Fruit fly (Drosophila melanogaster) whole organism, embryonic: ENCODE results near the gene Epp.

ENCODE experiments used
- Asciz ChIP-seq: fragments of 200-800 bp; sonication (Bioruptor generic); optimal IDR thresholded peaks from 2 replicates; lab custom pipeline; 2017; ENCODE audit warnings: missing biosample characterization, mild to moderate bottlenecking, missing genetic modification characterization, missing genetic modification reagents
- Atf-2 ChIP-seq: fragments of 200-800 bp; sonication (Bioruptor generic); optimal IDR thresholded peaks from 2 replicates; lab custom pipeline; 2016; ENCODE audit warnings: missing biosample characterization, missing genetic modification characterization
- B-H2 ChIP-seq: fragments of 200-800 bp; sonication (Bioruptor generic); optimal IDR thresholded peaks from 2 replicates; lab custom pipeline; 2018; ENCODE audit warnings: missing biosample characterization, mild to moderate bottlenecking, missing genetic modification characterization
- BEAF-32 ChIP-seq: fragments of 200-800 bp; sonication (Bioruptor generic); optimal IDR thresholded peaks from 3 replicates; lab custom pipeline; 2017; ENCODE audit warnings: missing biosample characterization, missing genetic modification characterization, mild to moderate bottlenecking, moderate library complexity, missing genetic modification reagents
- Bteb2 ChIP-seq: fragments of 200-800 bp; sonication (Bioruptor generic); optimal IDR thresholded peaks from 2 replicates; lab custom pipeline; 2016; ENCODE audit warnings: missing biosample characterization, missing genetic modification characterization
- C15 ChIP-seq: fragments of 200-800 bp; sonication (Bioruptor generic); IDR thresholded peaks from 3 replicates; pipeline ENCODE4 v1.3.6; 2022; ENCODE audit warnings: missing biosample characterization, missing genetic modification characterization
- CG10267 ChIP-seq: fragments of 200-800 bp; sonication (Bioruptor generic); optimal IDR thresholded peaks from 2 replicates; lab custom pipeline; 2018; ENCODE audit warnings: missing biosample characterization, mild to moderate bottlenecking, missing genetic modification characterization, moderate library complexity
- CG10274 ChIP-seq: fragments of 200-800 bp; sonication (Bioruptor generic); optimal IDR thresholded peaks from 3 replicates; lab custom pipeline; 2017; ENCODE audit warnings: missing biosample characterization, mild to moderate bottlenecking, missing genetic modification characterization
- CG11398 ChIP-seq: fragments of 200-800 bp; sonication (Bioruptor generic); optimal IDR thresholded peaks from 2 replicates; lab custom pipeline; 2016; ENCODE audit warnings: missing biosample characterization, missing genetic modification characterization
- CG11560 ChIP-seq: fragments of 200-800 bp; sonication (Bioruptor generic); IDR thresholded peaks from 3 replicates; pipeline ENCODE4 v1.3.6; 2022; ENCODE audit warnings: missing biosample characterization, missing genetic modification characterization
- CG12391 ChIP-seq: fragments of 200-800 bp; sonication (Bioruptor generic); optimal IDR thresholded peaks from 3 replicates; lab custom pipeline; 2018; ENCODE audit warnings: missing biosample characterization, mild to moderate bottlenecking, missing genetic modification characterization, moderate library complexity
- CG12744 ChIP-seq: fragments of 200-800 bp; sonication (Bioruptor generic); optimal IDR thresholded peaks from 2 replicates; lab custom pipeline; 2016; ENCODE audit warnings: missing biosample characterization, missing genetic modification characterization
- CG12769 ChIP-seq: fragments of 200-800 bp; sonication (Bioruptor generic); optimal IDR thresholded peaks from 2 replicates; lab custom pipeline; 2019; ENCODE audit warnings: missing biosample characterization, mild to moderate bottlenecking, missing genetic modification characterization, moderate library complexity
- CG12942 ChIP-seq: fragments of 200-800 bp; sonication (Bioruptor generic); optimal IDR thresholded peaks from 3 replicates; lab custom pipeline; 2016; ENCODE audit warnings: missing biosample characterization, missing genetic modification characterization
- CG14667 ChIP-seq: fragments of 200-800 bp; sonication (Bioruptor generic); IDR thresholded peaks from 2 replicates; pipeline ENCODE4 v1.3.6; 2022; ENCODE audit warnings: missing biosample characterization, missing genetic modification characterization
- CG14860 ChIP-seq: fragments of 200-800 bp; sonication (Bioruptor generic); IDR thresholded peaks from 3 replicates; pipeline ENCODE4 v1.3.6; 2022; ENCODE audit warnings: missing biosample characterization, missing genetic modification characterization; ENCODE audit not compliant: partially characterized antibody
- CG1529 ChIP-seq: fragments of 200-800 bp; sonication (Bioruptor generic); optimal IDR thresholded peaks from 3 replicates; lab custom pipeline; 2018; ENCODE audit warnings: missing biosample characterization, missing genetic modification characterization
- CG18262 ChIP-seq: fragments of 200-800 bp; optimal IDR thresholded peaks from 3 replicates; lab custom pipeline; 2019; ENCODE audit warnings: missing biosample characterization, mild to moderate bottlenecking, missing genetic modification characterization, moderate library complexity
- CG2202 ChIP-seq: fragments of 200-800 bp; sonication (Bioruptor generic); optimal IDR thresholded peaks from 2 replicates; lab custom pipeline; 2018; ENCODE audit warnings: missing biosample characterization, mild to moderate bottlenecking, missing genetic modification characterization
- CG2712 ChIP-seq: fragments of 200-800 bp; optimal IDR thresholded peaks from 3 replicates; lab custom pipeline; 2019; ENCODE audit warnings: missing biosample characterization, mild to moderate bottlenecking, missing genetic modification characterization, moderate library complexity
- CG30020 ChIP-seq: fragments of 200-800 bp; optimal IDR thresholded peaks from 2 replicates; lab custom pipeline; 2019; ENCODE audit warnings: missing biosample characterization, mild to moderate bottlenecking, missing genetic modification characterization, moderate library complexity
- CG3281 ChIP-seq: fragments of 200-800 bp; sonication (Bioruptor generic); optimal IDR thresholded peaks from 3 replicates; lab custom pipeline; 2017; ENCODE audit warnings: missing biosample characterization, mild to moderate bottlenecking, missing genetic modification characterization
- CG3995 ChIP-seq: fragments of 200-800 bp; sonication (Bioruptor generic); optimal IDR thresholded peaks from 3 replicates; lab custom pipeline; 2016; ENCODE audit warnings: missing biosample characterization, missing genetic modification characterization
- CG4328 ChIP-seq: fragments of 200-800 bp; sonication (Bioruptor generic); optimal IDR thresholded peaks from 3 replicates; lab custom pipeline; 2017; ENCODE audit warnings: missing biosample characterization, missing genetic modification reagents, missing genetic modification characterization
- CG4404 ChIP-seq: fragments of 200-800 bp; sonication (Bioruptor generic); IDR thresholded peaks from 2 replicates; pipeline ENCODE4 v1.3.6; 2022; ENCODE audit warnings: missing biosample characterization, missing genetic modification characterization
- CG4730 ChIP-seq: fragments of 200-800 bp; sonication (Bioruptor generic); IDR thresholded peaks from 2 replicates; pipeline ENCODE4 v1.3.6; 2022; ENCODE audit warnings: missing biosample characterization, missing genetic modification characterization
- CG5180 ChIP-seq: fragments of 200-800 bp; sonication (Bioruptor generic); optimal IDR thresholded peaks from 3 replicates; lab custom pipeline; 2017; ENCODE audit warnings: missing biosample characterization, missing genetic modification characterization, mild to moderate bottlenecking, moderate library complexity, missing genetic modification reagents
- CG7271 ChIP-seq: fragments of 200-800 bp; sonication (Bioruptor generic); optimal IDR thresholded peaks from 2 replicates; lab custom pipeline; 2018; ENCODE audit warnings: missing biosample characterization, mild to moderate bottlenecking, missing genetic modification characterization, moderate library complexity
- CG8478 ChIP-seq: fragments of >200 bp; optimal IDR thresholded peaks from 2 replicates; lab custom pipeline; 2018
- CG8944 ChIP-seq: fragments of 200-800 bp; sonication (Bioruptor generic); optimal IDR thresholded peaks from 3 replicates; lab custom pipeline; 2016; ENCODE audit warnings: missing biosample characterization, missing genetic modification characterization
- CG9727 ChIP-seq: fragments of 200-800 bp; sonication (Bioruptor generic); optimal IDR thresholded peaks from 3 replicates; lab custom pipeline; 2017; ENCODE audit warnings: missing biosample characterization, mild to moderate bottlenecking, missing genetic modification characterization
- Dek ChIP-seq: fragments of 200-800 bp; sonication (Bioruptor generic); optimal IDR thresholded peaks from 3 replicates; lab custom pipeline; 2019; ENCODE audit warnings: missing biosample characterization, mild to moderate bottlenecking, missing genetic modification characterization, moderate library complexity
- Drgx ChIP-seq: fragments of 200-800 bp; sonication (Bioruptor generic); IDR thresholded peaks from 2 replicates; pipeline ENCODE4 v1.3.6; 2022; ENCODE audit warnings: missing biosample characterization, missing genetic modification characterization
- Hr39 ChIP-seq: fragments of >200 bp; optimal IDR thresholded peaks from 2 replicates; lab custom pipeline; 2017
- MESR4 ChIP-seq: fragments of 200-800 bp; sonication (Bioruptor generic); optimal IDR thresholded peaks from 2 replicates; lab custom pipeline; 2018; ENCODE audit warnings: missing biosample characterization, mild to moderate bottlenecking, missing genetic modification characterization, moderate library complexity
- NK7.1 ChIP-seq: fragments of 200-800 bp; sonication (Bioruptor generic); optimal IDR thresholded peaks from 3 replicates; lab custom pipeline; 2016; ENCODE audit warnings: missing biosample characterization, missing genetic modification characterization
- ap ChIP-seq: fragments of 200-800 bp; sonication (Bioruptor generic); IDR thresholded peaks from 2 replicates; pipeline ENCODE4 v1.3.6; 2022; ENCODE audit warnings: missing biosample characterization, missing genetic modification characterization
- ase ChIP-seq: fragments of 200-800 bp; sonication (Bioruptor generic); IDR thresholded peaks from 3 replicates; pipeline ENCODE4 v1.3.6; 2022; ENCODE audit warnings: missing biosample characterization, missing genetic modification characterization
- cg ChIP-seq: fragments of 200-800 bp; sonication (Bioruptor generic); optimal IDR thresholded peaks from 3 replicates; lab custom pipeline; 2019; ENCODE audit warnings: missing biosample characterization, mild to moderate bottlenecking, missing genetic modification characterization, moderate library complexity
- da ChIP-seq: fragments of 200-800 bp; sonication (Bioruptor generic); optimal IDR thresholded peaks from 2 replicates; lab custom pipeline; 2016; ENCODE audit warnings: missing biosample characterization, missing genetic modification characterization
- dpn ChIP-seq, 2 experiments: fragments of 200-800 bp; sonication (Bioruptor generic); optimal IDR thresholded peaks; 3 replicates each; lab custom pipeline; 2016; ENCODE audit warnings: missing biosample characterization in 2 of 2, missing genetic modification characterization in 2 of 2
- en ChIP-seq: fragments of 200-800 bp; sonication (Bioruptor generic); optimal IDR thresholded peaks from 2 replicates; lab custom pipeline; 2016; ENCODE audit warnings: missing biosample characterization, missing genetic modification characterization
- gem ChIP-seq: fragments of 200-800 bp; sonication (Bioruptor generic); optimal IDR thresholded peaks from 2 replicates; lab custom pipeline; 2019; ENCODE audit warnings: missing biosample characterization, mild to moderate bottlenecking, missing genetic modification characterization, moderate library complexity
- gsb-n ChIP-seq: fragments of 200-800 bp; sonication (Bioruptor generic); optimal IDR thresholded peaks from 3 replicates; lab custom pipeline; 2018; ENCODE audit warnings: missing biosample characterization, mild to moderate bottlenecking, missing genetic modification characterization
- kni ChIP-seq: fragments of 200-800 bp; sonication (Bioruptor generic); optimal IDR thresholded peaks from 3 replicates; lab custom pipeline; 2017; ENCODE audit warnings: mild to moderate bottlenecking, missing biosample characterization, missing genetic modification reagents, missing genetic modification characterization
- lab ChIP-seq: fragments of 200-800 bp; sonication (Bioruptor generic); optimal IDR thresholded peaks from 3 replicates; lab custom pipeline; 2017; ENCODE audit warnings: missing biosample characterization, missing genetic modification characterization, mild to moderate bottlenecking, moderate library complexity, missing genetic modification reagents
- lilli ChIP-seq: fragments of 200-800 bp; sonication (Bioruptor generic); optimal IDR thresholded peaks from 3 replicates; lab custom pipeline; 2016; ENCODE audit warnings: missing biosample characterization, missing genetic modification characterization
- lov ChIP-seq, 2 experiments: fragments of 200-800 bp in 1 of 2; fragments of >200 bp in 1 of 2; sonication (Bioruptor generic) in 1 of 2; IDR thresholded peaks in 1 of 2; optimal IDR thresholded peaks in 1 of 2; 2 replicates in 1 of 2; 3 replicates in 1 of 2; pipeline versions ENCODE4 v1.3.6 to Lab custom; 2017 to 2022; ENCODE audit warnings: missing biosample characterization in 1 of 2, missing genetic modification characterization in 1 of 2
- nerfin-1 ChIP-seq: fragments of 200-800 bp; sonication (Bioruptor generic); optimal IDR thresholded peaks from 3 replicates; lab custom pipeline; 2019; ENCODE audit warnings: missing biosample characterization, mild to moderate bottlenecking, missing genetic modification characterization, moderate library complexity
- slbo ChIP-seq: fragments of 200-800 bp; sonication (Bioruptor generic); IDR thresholded peaks from 2 replicates; pipeline ENCODE4 v1.3.6; 2022; ENCODE audit warnings: missing biosample characterization, missing genetic modification characterization
- ttk ChIP-seq: fragments of 200-800 bp; sonication (Bioruptor generic); IDR thresholded peaks from 2 replicates; pipeline ENCODE4 v2.1.2; 2022; ENCODE audit warnings: missing biosample characterization, missing genetic modification characterization
- wek ChIP-seq: fragments of 200-800 bp; sonication (Bioruptor generic); optimal IDR thresholded peaks from 3 replicates; lab custom pipeline; 2018; ENCODE audit warnings: missing biosample characterization, mild to moderate bottlenecking, missing genetic modification characterization, moderate library complexity

Epp gene

dm6 chr3R:23947002-23947401 is 45.7 kb downstream of the Epp start (continued):
- TF ChIP-seq CG1529 (GFP tag; lab: Kevin White, UChicago) (peak; percentile 34), CG2202 (tag; lab: Kevin White, UChicago) (peak; percentile 8), lilli (GFP tag; lab: Kevin White, UChicago) (no peak), gsb-n (tag; lab: Kevin White, UChicago) (no peak), CG30020 (tag; lab: Kevin White, UChicago) (no peak), CG10274 (GFP tag; lab: Kevin White, UChicago) (no peak), lab (GFP tag; lab: Kevin White, UChicago) (peak; percentile 32), Bteb2 (GFP tag; lab: Kevin White, UChicago) (no peak), dpn (GFP tag; optimal IDR thresholded peaks at IDR 0.05; lab: Kevin White, UChicago) (no peak), nerfin-1 (no peak), NK7.1 (no peak), Drgx (no peak), CG7271 (tag; lab: Kevin White, UChicago) (no peak), CG11560 (tag; lab: Robert Waterston, UW) (no peak), da (GFP tag; lab: Kevin White, UChicago) (no peak), CG14860 (GFP tag; lab: Robert Waterston, UW) (no peak), CG2712 (tag; lab: Kevin White, UChicago) (no peak), CG4404 (no peak), CG5180 (GFP tag; lab: Kevin White, UChicago) (no peak), CG12744 (no peak), CG11398 (no peak), CG12942 (no peak), Asciz (peak; percentile 68), CG12391 (tag; lab: Kevin White, UChicago) (no peak), wek (GFP tag; lab: Kevin White, UChicago) (peak; percentile 79), CG12769 (tag; lab: Kevin White, UChicago) (peak; percentile 36), CG10267 (tag; lab: Kevin White, UChicago) (no peak), CG4730 (no peak), BEAF-32 (GFP tag; lab: Kevin White, UChicago) (no peak), slbo (GFP tag; lab: Robert Waterston, UW) (no peak), Atf-2 (no peak), MESR4 (no peak), Dek (tag; lab: Kevin White, UChicago) (no peak), en (GFP tag; lab: Kevin White, UChicago) (no peak), C15 (GFP tag; lab: Robert Waterston, UW) (no peak), gem (no peak), Hr39 (lab: Kevin White, UChicago) (no peak), ase (GFP tag; lab: Robert Waterston, UW) (no peak), CG8478 (lab: Kevin White, UChicago) (no peak), lov (optimal IDR thresholded peaks at IDR 0.05; lab: Kevin White, UChicago) (no peak), lov (GFP tag; IDR thresholded peaks at IDR 0.05; lab: Robert Waterston, UW) (no peak), CG3995 (GFP tag; lab: Kevin White, UChicago) (no peak), CG18262 (no peak), CG9727 (GFP tag; lab: Kevin White, UChicago) (no peak), CG4328 (GFP tag; lab: Kevin White, UChicago) (peak; percentile 36), kni (GFP tag; lab: Kevin White, UChicago) (peak; percentile 81), CG14667 (no peak), cg (GFP tag; lab: Kevin White, UChicago) (no peak), CG3281 (GFP tag; lab: Kevin White, UChicago) (no peak), CG8944 (GFP tag; lab: Kevin White, UChicago) (no peak), B-H2 (GFP tag; lab: Kevin White, UChicago) (no peak), ap (GFP tag; lab: Robert Waterston, UW) (no peak), ttk (GFP tag; lab: Robert Waterston, UW) (no peak)
